Fruit fly (Drosophila melanogaster): ENCODE data around the gene CG13983.

Gene CG13983

DNA sequence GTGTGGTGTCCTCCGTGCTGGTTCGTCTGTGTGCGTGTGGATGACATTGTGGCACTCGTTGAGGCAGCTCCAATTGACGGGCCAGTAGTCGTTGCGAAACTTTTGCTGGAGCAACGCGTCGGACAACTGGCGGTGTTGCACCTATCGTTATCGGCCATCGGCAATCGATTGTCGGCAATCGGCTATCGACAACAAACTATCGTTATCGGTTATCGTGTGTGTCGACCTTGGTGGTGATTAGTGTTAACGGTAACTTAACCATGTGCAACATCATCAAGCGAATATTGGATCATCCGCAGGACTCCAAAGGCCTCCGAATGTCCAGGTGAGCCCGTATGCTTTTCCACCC lies 11.3 kb downstream of the CG13983 start, which contains the start of gene Ddr (continued):
- TF ChIP-seq Spps (tag; optimal IDR thresholded peaks at IDR 0.05) (no peak), inv (GFP tag; IDR thresholded peaks at IDR 0.05; ENCODE audit: partially characterized antibody) (peak; percentile 37; the same call in 1 of the 2 replicates), ranshi (GFP tag; IDR thresholded peaks at IDR 0.05) (no peak), bbx (GFP tag; IDR thresholded peaks at IDR 0.05; ENCODE audit: partially characterized antibody) (peak; percentile 77), toy (GFP tag; IDR thresholded peaks at IDR 0.05) (no peak), NfI (GFP tag; optimal IDR thresholded peaks at IDR 0.05) (no peak), CG13123 (GFP tag; optimal IDR thresholded peaks at IDR 0.05) (no peak), Meics (GFP tag; optimal IDR thresholded peaks at IDR 0.05) (no peak), Doc3 (GFP tag; IDR thresholded peaks at IDR 0.05; ENCODE audit: partially characterized antibody) (peak; percentile 41; the same call in 2 of the 3 replicates), zen2 (GFP tag; IDR thresholded peaks at IDR 0.05; ENCODE audit: partially characterized antibody) (peak; percentile 85; the same call in 2 of the 3 replicates), Abd-B (GFP tag; optimal IDR thresholded peaks at IDR 0.05) (no peak), Doc2 (GFP tag; IDR thresholded peaks at IDR 0.05) (no peak), hb (GFP tag; IDR thresholded peaks at IDR 0.05; ENCODE audit: partially characterized antibody) (peak; percentile 62), nmo (GFP tag; optimal IDR thresholded peaks at IDR 0.05) (no peak), CG34376 (GFP tag; optimal IDR thresholded peaks at IDR 0.05) (no peak), Dek (tag; optimal IDR thresholded peaks at IDR 0.05) (no peak), Mad (GFP tag; optimal IDR thresholded peaks at IDR 0.05) (no peak), pb (GFP tag; optimal IDR thresholded peaks at IDR 0.05) (no peak), CG6654 (GFP tag; optimal IDR thresholded peaks at IDR 0.05) (no peak), Dref (GFP tag; IDR thresholded peaks at IDR 0.05) (peak; percentile 51), CG8924 (tag; optimal IDR thresholded peaks at IDR 0.05) (no peak), HLH4C (GFP tag; IDR thresholded peaks at IDR 0.05; ENCODE audit: partially characterized antibody) (peak; percentile 80), CG1792 (GFP tag; optimal IDR thresholded peaks at IDR 0.05) (no peak), CG1024 (GFP tag; IDR thresholded peaks at IDR 0.05) (no peak), chinmo (GFP tag; IDR thresholded peaks at IDR 0.05; ENCODE audit: partially characterized antibody) (0 out of 4 replicates have a peak, but pooled peaks have one; percentile 61), MESR4 (GFP tag; optimal IDR thresholded peaks at IDR 0.05) (no peak), so (GFP tag; IDR thresholded peaks at IDR 0.05) (no peak), dmrt99B (tag; optimal IDR thresholded peaks at IDR 0.05) (no peak), mld (GFP tag; IDR thresholded peaks at IDR 0.05; ENCODE audit: partially characterized antibody) (peak; percentile 58; the same call in 2 of the 3 replicates), Deaf1 (tag; optimal IDR thresholded peaks at IDR 0.05) (peak; percentile 46), ro (GFP tag; IDR thresholded peaks at IDR 0.05) (no peak), CrebB (tag; optimal IDR thresholded peaks at IDR 0.05) (no peak), CG12104 (GFP tag; optimal IDR thresholded peaks at IDR 0.05) (no peak), eve (GFP tag; optimal IDR thresholded peaks at IDR 0.05) (no peak), CG4820 (GFP tag; optimal IDR thresholded peaks at IDR 0.05) (no peak), Stat92E (GFP tag; optimal IDR thresholded peaks at IDR 0.05) (no peak), ato (GFP tag; IDR thresholded peaks at IDR 0.05; ENCODE audit: partially characterized antibody) (peak; percentile 64), tna (GFP tag; IDR thresholded peaks at IDR 0.05; ENCODE audit: partially characterized antibody) (peak; percentile 57), Optix (GFP tag; IDR thresholded peaks at IDR 0.05) (no peak), CG3163 (GFP tag; optimal IDR thresholded peaks at IDR 0.05) (peak; percentile 61), az2 (GFP tag; optimal IDR thresholded peaks at IDR 0.05) (no peak), Rfx (GFP tag; IDR thresholded peaks at IDR 0.05) (0 out of 2 replicates have a peak, but pooled peaks have one; percentile 16), cg (GFP tag; optimal IDR thresholded peaks at IDR 0.05) (peak; percentile 52), Scr (GFP tag; IDR thresholded peaks at IDR 0.05; ENCODE audit: partially characterized antibody) (peak; percentile 66)

Measured in whole organism, embryonic.